Worm (Caenorhabditis elegans): ENCODE results near the gene nhr-221.

Gene nhr-221

DNA sequence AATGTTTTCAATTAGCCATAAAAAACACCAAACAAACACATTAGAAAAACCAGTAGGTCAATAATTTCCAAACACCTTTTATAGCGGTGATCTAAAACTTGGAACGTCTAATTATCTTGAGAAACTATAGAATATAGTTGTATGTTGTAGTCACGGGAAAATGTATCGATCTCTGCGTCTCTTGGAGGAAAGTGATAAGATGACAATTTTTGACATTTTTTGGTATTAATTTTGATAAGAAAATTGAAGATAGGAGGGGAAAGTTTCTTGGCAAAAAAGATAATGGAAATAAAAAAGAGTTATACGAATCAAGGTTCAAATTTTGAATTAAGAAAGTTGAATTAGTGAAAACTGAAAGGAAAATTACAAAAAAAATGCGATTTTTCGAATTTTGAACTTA is 29.4 kb downstream of the nhr-221 start (continued):
- TF ChIP-seq F23B12.7 (tag; optimal IDR thresholded peaks at IDR 0.05; ENCODE audit: insufficient read depth): no peak
- no peak for TF ChIP-seq nfya-2 (GFP tag; IDR thresholded peaks at IDR 0.05)
- no peak for TF ChIP-seq F10E7.11 (tag; optimal IDR thresholded peaks at IDR 0.05)

DNA sequence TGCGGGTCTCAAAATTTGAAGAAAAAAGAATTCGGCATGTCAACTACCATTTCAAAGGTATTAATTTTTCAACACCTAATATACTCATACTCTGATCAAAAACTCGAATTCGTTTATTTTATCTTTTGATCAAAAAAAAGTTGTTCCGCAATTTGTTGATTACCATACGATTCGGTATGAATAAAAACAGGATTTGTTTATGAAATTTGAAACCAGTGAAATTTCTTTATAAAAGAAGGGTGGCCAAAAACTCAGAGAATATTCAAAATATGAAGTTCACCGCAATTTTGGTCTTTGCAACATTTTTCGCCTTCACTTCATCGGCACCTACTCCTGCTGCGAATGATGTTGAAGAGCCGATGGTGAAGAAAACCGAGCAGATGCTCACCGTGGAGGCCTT is 33.1 kb downstream of the nhr-221 start, which contains the start of the genes C07G3.8 and C07G3.10:
Gene C07G3.8 (minus strand): TSS at position 101 of the 400 bp plus-strand sequence.
Gene C07G3.10 (plus strand): TSS at position 270 of the 400 bp plus-strand sequence.
- TF ChIP-seq lsl-1 (GFP tag; optimal IDR thresholded peaks at IDR 0.05) (no peak), mcd-1 (GFP tag; IDR thresholded peaks at IDR 0.05) (no peak), ceh-58 (GFP tag; IDR thresholded peaks at IDR 0.05) (no peak), nhr-179 (tag; optimal IDR thresholded peaks at IDR 0.05) (no peak), lir-1 (GFP tag; conservative IDR thresholded peaks at IDR 0.05) (no peak), snpc-4 (GFP tag; optimal IDR thresholded peaks at IDR 0.05) (no peak), snpc-4 (tag; optimal IDR thresholded peaks at IDR 0.05) (no peak), F37B4.10 (GFP tag; IDR thresholded peaks at IDR 0.05) (no peak)

DNA sequence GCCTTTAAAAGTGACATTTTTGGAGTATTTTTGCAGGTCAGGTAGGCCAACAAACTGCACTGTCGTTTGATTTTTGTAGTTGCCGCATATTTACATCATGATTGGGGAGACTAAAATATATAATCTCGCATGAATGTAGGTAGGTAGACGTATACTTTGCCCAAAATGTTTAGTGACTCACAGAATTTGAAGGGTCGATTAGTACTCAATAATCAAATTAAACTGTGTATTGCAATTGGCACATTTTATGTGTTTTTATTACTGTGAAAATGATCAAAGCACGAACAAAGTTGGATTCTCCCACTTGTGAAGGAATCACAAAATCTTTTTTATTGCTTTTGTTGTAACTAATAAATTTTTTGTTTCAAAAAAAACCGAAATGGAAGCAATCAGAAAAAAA is 38.3 kb downstream of the nhr-221 start, which contains the start of gene C07G3.15:
Gene C07G3.15 (minus strand): TSS at position 101 of the 400 bp plus-strand sequence.
- TF ChIP-seq lin-40 (tag; optimal IDR thresholded peaks at IDR 0.05) (no peak), chd-7 (tag; optimal IDR thresholded peaks at IDR 0.05) (no peak), madf-8 (GFP tag; conservative IDR thresholded peaks at IDR 0.05) (no peak), ets-4 (GFP tag; optimal IDR thresholded peaks at IDR 0.05) (no peak), mcd-1 (GFP tag; IDR thresholded peaks at IDR 0.05) (no peak)

DNA sequence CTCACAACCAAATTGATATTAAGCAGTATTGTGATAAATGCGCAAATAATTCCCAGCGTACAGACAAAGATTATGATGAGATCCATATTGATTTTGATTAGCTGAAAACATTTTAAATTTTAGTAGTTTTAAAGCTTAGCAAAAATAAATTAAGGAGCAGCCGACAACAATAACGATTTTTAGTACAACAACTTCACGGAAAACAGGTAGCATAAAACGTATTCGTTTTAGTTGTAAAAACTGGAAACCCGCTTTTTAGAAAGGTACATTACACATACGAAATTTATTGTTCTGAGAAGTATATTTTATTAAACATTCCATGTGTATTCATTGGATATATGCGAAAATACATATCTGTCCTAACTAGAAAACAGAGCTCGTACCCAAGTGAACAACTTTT is 44.7 kb downstream of the nhr-221 start, which contains the start of gene srbc-36:
Gene srbc-36 (minus strand): TSS at position 101 of the 400 bp plus-strand sequence.
- TF ChIP-seq Y53F4B.3 (GFP tag; IDR thresholded peaks at IDR 0.05) (no peak), F57C9.4 (tag; optimal IDR thresholded peaks at IDR 0.05) (no peak), nhr-179 (tag; optimal IDR thresholded peaks at IDR 0.05) (no peak), ekl-4 (GFP tag; IDR thresholded peaks at IDR 0.05) (no peak), lin-54 (GFP tag; optimal IDR thresholded peaks at IDR 0.05) (no peak), hlh-26 (GFP tag; conservative IDR thresholded peaks at IDR 0.05) (no peak), nhr-27 (tag; optimal IDR thresholded peaks at IDR 0.05) (no peak)

DNA sequence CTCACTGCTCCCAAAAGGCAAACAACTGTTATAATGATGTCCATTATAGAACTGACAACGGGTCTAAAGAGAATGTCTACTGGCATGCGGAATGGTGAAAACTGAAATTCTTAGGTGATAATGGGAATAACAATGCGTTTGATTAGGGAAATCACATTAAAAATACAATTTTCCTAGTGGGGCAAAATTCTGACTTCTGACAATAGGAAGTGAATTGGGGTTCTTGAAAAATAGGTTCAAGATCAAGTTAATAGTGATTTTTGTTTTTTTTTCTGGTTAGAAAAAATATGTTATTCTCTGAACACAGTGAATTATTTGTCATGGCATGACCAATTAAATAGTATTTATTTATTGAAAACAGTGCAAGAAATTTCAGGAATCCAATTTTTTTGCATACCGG is 48.3 kb downstream of the nhr-221 start, which contains the start of gene srbc-32:
Gene srbc-32 (minus strand): TSS at position 101 of the 400 bp plus-strand sequence.
- TF ChIP-seq zim-3 (tag; optimal IDR thresholded peaks at IDR 0.05): no peak

DNA sequence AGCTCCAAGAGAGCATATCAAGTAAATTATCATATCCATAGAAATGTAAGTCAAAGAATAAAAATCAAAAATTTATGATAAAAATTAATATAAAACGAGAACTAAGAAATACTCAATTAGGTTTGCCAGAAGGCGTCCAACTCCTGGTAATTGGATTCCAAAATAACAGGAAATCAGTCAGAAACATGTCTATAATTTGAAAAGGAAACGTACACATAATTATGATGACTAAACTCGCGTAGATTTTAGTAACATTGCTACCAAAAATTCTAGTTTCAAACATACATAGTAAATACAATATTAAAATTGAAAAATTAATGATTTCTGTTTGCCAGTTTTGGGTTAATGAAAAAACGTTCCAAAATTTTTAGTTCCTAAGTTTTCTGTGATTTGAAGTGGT is 50.5 kb downstream of the nhr-221 start, which contains the start of gene srbc-33:
Gene srbc-33 (minus strand): TSS at position 101 of the 400 bp plus-strand sequence.
- no peak for TF ChIP-seq unc-130 (GFP tag; optimal IDR thresholded peaks at IDR 0.05)
- no peak for TF ChIP-seq nhr-80 (tag; optimal IDR thresholded peaks at IDR 0.05)
- TF ChIP-seq somi-1 (GFP tag; optimal IDR thresholded peaks at IDR 0.05): no peak
- TF ChIP-seq zim-3 (tag; optimal IDR thresholded peaks at IDR 0.05): no peak
- TF ChIP-seq bed-1 (GFP tag; IDR thresholded peaks at IDR 0.05): no peak
- TF ChIP-seq lin-54 (GFP tag; optimal IDR thresholded peaks at IDR 0.05): no peak
- no peak for TF ChIP-seq Y53G8AR.9 (GFP tag; conservative IDR thresholded peaks at IDR 0.05)

Measured in whole organism, young adult.